Worm (Caenorhabditis elegans) whole organism, L2 larva: ENCODE results near the gene col-85.

Source experiments
- C34F6.9 ChIP-seq: fragments of 150-350 bp; optimal IDR thresholded peaks from 2 replicates; lab custom pipeline; 2014; ENCODE audit warnings: missing biosample characterization, missing genetic modification characterization
- R02D3.7 ChIP-seq: fragments of 150-350 bp; optimal IDR thresholded peaks from 2 replicates; lab custom pipeline; 2014; ENCODE audit warnings: missing biosample characterization, missing genetic modification characterization
- Y55F3AM.14 ChIP-seq: fragments of 200-800 bp; sonication (Bioruptor generic); optimal IDR thresholded peaks from 2 replicates; lab custom pipeline; 2018; ENCODE audit warnings: mild to moderate bottlenecking, missing genetic modification characterization, missing compliant biosample characterization
- alr-1 ChIP-seq: fragments of 150-350 bp; optimal IDR thresholded peaks from 2 replicates; lab custom pipeline; 2014; ENCODE audit warnings: missing biosample characterization, missing genetic modification characterization
- aly-2 ChIP-seq: fragments of 150-350 bp; optimal IDR thresholded peaks from 2 replicates; lab custom pipeline; 2014; ENCODE audit warnings: missing biosample characterization, missing genetic modification characterization
- ama-1 ChIP-seq: fragments of 150-350 bp; optimal IDR thresholded peaks from 2 replicates; lab custom pipeline; 2018; ENCODE audit warnings: inconsistent platforms
- blmp-1 ChIP-seq: sonication (generic microtip); optimal IDR thresholded peaks from 2 replicates; lab custom pipeline; 2017; ENCODE audit warnings: missing genetic modification characterization, mild to moderate bottlenecking, missing compliant biosample characterization, antibody characterized with exemption, moderate library complexity; ENCODE audit not compliant: insufficient read depth
- ceh-82 ChIP-seq: fragments of 150-350 bp; optimal IDR thresholded peaks from 2 replicates; lab custom pipeline; 2014; ENCODE audit warnings: missing biosample characterization, missing genetic modification characterization
- dmd-4 ChIP-seq: sonication (generic microtip); optimal IDR thresholded peaks from 2 replicates; lab custom pipeline; 2017; ENCODE audit warnings: missing biosample characterization, missing genetic modification characterization
- egl-27 ChIP-seq: sonication (generic microtip); optimal IDR thresholded peaks from 3 replicates; lab custom pipeline; 2017; ENCODE audit warnings: missing biosample characterization, missing genetic modification reagents, missing genetic modification characterization
- elt-1 ChIP-seq: fragments of 150-350 bp; optimal IDR thresholded peaks from 2 replicates; lab custom pipeline; 2014; ENCODE audit warnings: missing biosample characterization, missing genetic modification characterization
- gmeb-1 ChIP-seq: fragments of 150-350 bp; optimal IDR thresholded peaks from 2 replicates; lab custom pipeline; 2014; ENCODE audit warnings: missing biosample characterization, missing genetic modification characterization
- lin-11 ChIP-seq: fragments of 150-350 bp; sonication (generic microtip); optimal IDR thresholded peaks from 2 replicates; lab custom pipeline; 2014; ENCODE audit warnings: missing biosample characterization, missing genetic modification characterization, inconsistent platforms, mixed read lengths
- lin-13 ChIP-seq: fragments of 150-350 bp; optimal IDR thresholded peaks from 2 replicates; lab custom pipeline; 2014; ENCODE audit warnings: missing biosample characterization, missing genetic modification reagents, missing genetic modification characterization
- lin-39 ChIP-seq: fragments of 150-350 bp; optimal IDR thresholded peaks from 2 replicates; lab custom pipeline; 2014; ENCODE audit warnings: missing biosample characterization, missing genetic modification reagents, missing genetic modification characterization
- lsy-2 ChIP-seq, 2 experiments: fragments of 150-350 bp in 1 of 2; sonication (generic microtip) in 1 of 2; optimal IDR thresholded peaks; 2 replicates each; lab custom pipeline; 2014 to 2017; ENCODE audit warnings: missing biosample characterization in 2 of 2, missing genetic modification characterization in 2 of 2
- mab-5 ChIP-seq: fragments of 150-350 bp; optimal IDR thresholded peaks from 2 replicates; lab custom pipeline; 2014; ENCODE audit warnings: missing biosample characterization, missing genetic modification characterization
- mbf-1 ChIP-seq: sonication (generic microtip); optimal IDR thresholded peaks from 2 replicates; lab custom pipeline; 2017; ENCODE audit warnings: missing biosample characterization, missing genetic modification characterization
- nhr-10 ChIP-seq: sonication (generic microtip); optimal IDR thresholded peaks from 2 replicates; lab custom pipeline; 2017; ENCODE audit warnings: missing biosample characterization, missing genetic modification characterization
- nhr-11 ChIP-seq: fragments of 150-350 bp; optimal IDR thresholded peaks from 2 replicates; lab custom pipeline; 2014; ENCODE audit warnings: missing biosample characterization, missing genetic modification characterization
- nhr-12 ChIP-seq: fragments of 150-350 bp; optimal IDR thresholded peaks from 2 replicates; lab custom pipeline; 2014; ENCODE audit warnings: missing biosample characterization, missing genetic modification characterization
- nhr-129 ChIP-seq: fragments of 150-350 bp; optimal IDR thresholded peaks from 2 replicates; lab custom pipeline; 2014; ENCODE audit warnings: missing biosample characterization, missing genetic modification characterization
- nhr-21 ChIP-seq: fragments of 150-350 bp; optimal IDR thresholded peaks from 2 replicates; lab custom pipeline; 2014; ENCODE audit warnings: missing biosample characterization, missing genetic modification characterization
- nhr-6 ChIP-seq: fragments of 150-350 bp; optimal IDR thresholded peaks from 2 replicates; lab custom pipeline; 2014; ENCODE audit warnings: missing biosample characterization, missing genetic modification characterization
- nhr-77 ChIP-seq: fragments of 150-350 bp; optimal IDR thresholded peaks from 2 replicates; lab custom pipeline; 2014; ENCODE audit warnings: missing biosample characterization, missing genetic modification characterization
- peb-1 ChIP-seq: fragments of 150-350 bp; optimal IDR thresholded peaks from 2 replicates; lab custom pipeline; 2014; ENCODE audit warnings: missing biosample characterization, missing genetic modification characterization
- sma-3 ChIP-seq: sonication (generic microtip); optimal IDR thresholded peaks from 2 replicates; lab custom pipeline; 2016; ENCODE audit warnings: missing genetic modification reagents, missing genetic modification characterization, missing compliant biosample characterization
- sma-9 ChIP-seq, 2 experiments: fragments of 150-350 bp in 1 of 2; sonication (generic microtip) in 1 of 2; optimal IDR thresholded peaks; 2 replicates each; lab custom pipeline; 2014 to 2016; ENCODE audit warnings: missing genetic modification characterization in 2 of 2, mild to moderate bottlenecking in 1 of 2, missing biosample characterization in 1 of 2, missing compliant biosample characterization in 1 of 2, missing genetic modification reagents in 1 of 2, moderate library complexity in 1 of 2
- snpc-4 ChIP-seq: fragments of 150-350 bp; optimal IDR thresholded peaks from 2 replicates; lab custom pipeline; 2014; ENCODE audit warnings: missing biosample characterization, missing genetic modification characterization
- unc-55 ChIP-seq: fragments of 150-350 bp; sonication (generic microtip); optimal IDR thresholded peaks from 3 replicates; lab custom pipeline; 2014; ENCODE audit warnings: missing biosample characterization, missing genetic modification reagents, missing genetic modification characterization
- unc-62 ChIP-seq: fragments of 150-350 bp; optimal IDR thresholded peaks from 2 replicates; lab custom pipeline; 2014; ENCODE audit warnings: missing biosample characterization, missing genetic modification reagents, missing genetic modification characterization
- zag-1 ChIP-seq: fragments of 150-350 bp; optimal IDR thresholded peaks from 2 replicates; lab custom pipeline; 2014; ENCODE audit warnings: missing biosample characterization, missing genetic modification characterization
- ztf-1 ChIP-seq: fragments of 200-800 bp; sonication (Bioruptor generic); conservative IDR thresholded peaks from 2 replicates; pipeline ENCODE4 v1.3.6; 2022; ENCODE audit warnings: missing genetic modification characterization, missing compliant biosample characterization
- ztf-11 ChIP-seq: sonication (generic microtip); optimal IDR thresholded peaks from 2 replicates; lab custom pipeline; 2017; ENCODE audit warnings: missing biosample characterization, missing genetic modification characterization
- ztf-4 ChIP-seq: fragments of 150-350 bp; optimal IDR thresholded peaks from 2 replicates; lab custom pipeline; 2014; ENCODE audit warnings: missing biosample characterization, missing genetic modification characterization

Gene col-85

DNA sequence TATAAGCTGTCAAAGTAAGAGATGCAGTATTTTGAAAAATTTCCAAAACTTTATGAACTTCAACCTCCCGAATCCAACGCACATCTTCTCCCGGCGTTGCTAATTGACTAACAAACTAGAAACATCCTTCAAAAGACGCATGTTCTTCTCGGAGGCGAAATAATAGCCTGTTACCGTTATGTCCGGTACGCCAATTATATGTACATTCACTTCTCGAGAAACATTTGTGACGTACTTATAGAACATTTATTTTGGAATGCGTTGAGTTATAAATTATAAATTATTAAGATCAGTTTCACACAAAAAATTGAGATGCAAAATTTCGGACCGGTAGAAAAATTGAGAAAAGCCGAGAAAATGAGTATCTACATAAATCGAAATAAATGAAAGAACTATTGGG lies 2.1 kb upstream of the col-85 start, which contains the start of gene T21B4.3:
Gene T21B4.3 (minus strand): TSS at position 101 of the 400 bp plus-strand sequence.
- TF ChIP-seq snpc-4 (no peak), Y55F3AM.14 (GFP tag; lab: Kevin White, UChicago) (no peak), peb-1 (tag; lab: Kevin White, UChicago) (no peak), nhr-77 (tag; lab: Kevin White, UChicago) (no peak), C34F6.9 (tag; lab: Kevin White, UChicago) (no peak), mab-5 (no peak), nhr-12 (tag; lab: Kevin White, UChicago) (no peak), sma-3 (GFP tag; lab: Kevin White, UChicago) (no peak), gmeb-1 (no peak), zag-1 (tag; lab: Kevin White, UChicago) (no peak), unc-62 (no peak), nhr-11 (no peak), ama-1 (lab: Kevin White, UChicago) (no peak), dmd-4 (no peak), nhr-6 (tag; lab: Kevin White, UChicago) (no peak), sma-9 (GFP tag; optimal IDR thresholded peaks at IDR 0.05; lab: Kevin White, UChicago) (no peak), sma-9 (tag; optimal IDR thresholded peaks at IDR 0.05; lab: Kevin White, UChicago) (no peak), lin-11 (no peak)

DNA sequence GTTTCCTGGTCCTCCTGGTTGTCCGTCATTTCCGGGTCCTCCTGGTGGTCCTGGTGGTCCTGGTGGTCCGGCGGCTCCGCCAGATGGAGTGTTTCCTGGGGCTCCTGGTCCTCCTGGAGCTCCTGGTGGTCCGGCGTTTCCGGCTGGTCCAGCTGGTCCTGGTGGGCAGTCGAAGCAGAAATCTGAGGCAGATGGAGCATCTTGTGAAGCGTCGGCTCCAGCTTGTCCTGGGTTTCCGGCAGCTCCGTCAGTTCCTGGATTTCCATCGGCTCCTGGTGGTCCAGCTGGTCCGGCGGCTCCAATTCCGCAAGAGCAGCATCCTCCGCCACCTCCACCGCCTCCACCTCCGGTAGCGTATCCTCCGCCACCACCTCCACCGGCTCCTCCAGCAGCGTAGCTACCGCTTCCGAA lies 823 bp downstream of the col-85 start:
- TF ChIP-seq sma-9 (GFP tag; optimal IDR thresholded peaks at IDR 0.05; lab: Kevin White, UChicago) = no peak
- TF ChIP-seq sma-9 (tag; optimal IDR thresholded peaks at IDR 0.05; lab: Kevin White, UChicago) = no peak
- no peak for TF ChIP-seq ceh-82

DNA sequence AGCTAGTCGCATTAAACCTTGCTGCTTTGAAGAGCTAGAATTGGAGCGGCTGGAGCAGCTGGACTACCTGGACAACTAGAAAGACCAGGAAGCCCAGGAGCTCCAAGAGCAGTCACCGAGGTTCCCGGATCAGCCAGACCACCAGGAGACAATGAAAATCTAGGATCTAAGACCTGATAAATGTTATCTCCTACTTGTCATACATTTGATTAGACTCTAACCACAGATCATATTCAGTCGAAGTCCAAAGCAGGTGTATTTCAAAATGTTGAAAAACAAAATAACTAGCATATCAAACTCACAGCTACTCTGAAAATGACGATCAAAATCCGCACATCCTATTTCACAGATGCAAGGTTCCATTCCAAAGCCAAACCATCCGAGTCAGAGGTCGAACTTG lies 3.0 kb downstream of the col-85 start, which contains the start of gene srz-6:
Gene srz-6 (plus strand): TSS at position 301 of the 400 bp plus-strand sequence.
- no peak for TF ChIP-seq lin-39
- no peak for TF ChIP-seq ztf-11 (tag; lab: Kevin White, UChicago)
- TF ChIP-seq R02D3.7 (tag; lab: Kevin White, UChicago) = no peak
- no peak for TF ChIP-seq lin-11
- TF ChIP-seq sma-3 (GFP tag; lab: Kevin White, UChicago) = no peak
- no peak for TF ChIP-seq nhr-12 (tag; lab: Kevin White, UChicago)

- TF ChIP-seq gmeb-1 (no peak), snpc-4 (no peak), alr-1 (no peak), ztf-11 (tag; lab: Kevin White, UChicago) (no peak), ztf-4 (no peak), nhr-21 (tag; lab: Kevin White, UChicago) (no peak), nhr-129 (no peak), mab-5 (no peak), ztf-1 (GFP tag; lab: Robert Waterston, UW) (no peak), lin-13 (GFP tag; lab: Kevin White, UChicago) (no peak), elt-1 (tag; lab: Kevin White, UChicago) (no peak), R02D3.7 (tag; lab: Kevin White, UChicago) (no peak), C34F6.9 (tag; lab: Kevin White, UChicago) (no peak), unc-55 (GFP tag; lab: Kevin White, UChicago) (no peak), mbf-1 (tag; lab: Kevin White, UChicago) (no peak), lsy-2 (tag; optimal IDR thresholded peaks at IDR 0.05; lab: Kevin White, UChicago) (no peak), blmp-1 (tag; lab: Kevin White, UChicago) (no peak), peb-1 (tag; lab: Kevin White, UChicago) (no peak)
Observed at ce11 chrII:12489903-12490302, 5.0 kb downstream of the col-85 start, which contains the start of gene T21B4.15. Gene T21B4.15, plus strand, starts transcription at chrII:12490203.

ce11 chrII:12488810-12489209 lies 6.1 kb downstream of the col-85 start:
- TF ChIP-seq unc-55 (GFP tag; lab: Kevin White, UChicago) (no peak), aly-2 (tag; lab: Kevin White, UChicago) (no peak), peb-1 (tag; lab: Kevin White, UChicago) (no peak), mab-5 (no peak), egl-27 (no peak), mbf-1 (tag; lab: Kevin White, UChicago) (no peak), ztf-11 (tag; lab: Kevin White, UChicago) (no peak), nhr-10 (no peak)
